Worm (Caenorhabditis elegans): ENCODE data around the gene W04G3.12.

W04G3.12 gene

ce11 chrX:11073358-11073757, 3.2 kb downstream of the W04G3.12 start, which contains the start of gene W04G3.5:
Gene W04G3.5, plus strand, starts transcription at chrX:11073658.
- TF ChIP-seq eor-1 (tag; optimal IDR thresholded peaks at IDR 0.05) (no peak), nhr-76 (tag; optimal IDR thresholded peaks at IDR 0.05) (no peak), fos-1 (tag; optimal IDR thresholded peaks at IDR 0.05) (no peak), nhr-12 (tag; optimal IDR thresholded peaks at IDR 0.05) (no peak), elt-2 (tag; optimal IDR thresholded peaks at IDR 0.05) (no peak), nhr-11 (tag; optimal IDR thresholded peaks at IDR 0.05) (no peak), unc-62 (GFP tag; optimal IDR thresholded peaks at IDR 0.05) (no peak), skn-1 (tag; optimal IDR thresholded peaks at IDR 0.05) (no peak), jun-1 (tag; optimal IDR thresholded peaks at IDR 0.05) (no peak), fkh-2 (tag; optimal IDR thresholded peaks at IDR 0.05) (no peak), pqm-1 (tag; optimal IDR thresholded peaks at IDR 0.05) (no peak), daf-12 (tag; optimal IDR thresholded peaks at IDR 0.05) (no peak), nhr-23 (tag; optimal IDR thresholded peaks at IDR 0.05) (no peak)

DNA sequence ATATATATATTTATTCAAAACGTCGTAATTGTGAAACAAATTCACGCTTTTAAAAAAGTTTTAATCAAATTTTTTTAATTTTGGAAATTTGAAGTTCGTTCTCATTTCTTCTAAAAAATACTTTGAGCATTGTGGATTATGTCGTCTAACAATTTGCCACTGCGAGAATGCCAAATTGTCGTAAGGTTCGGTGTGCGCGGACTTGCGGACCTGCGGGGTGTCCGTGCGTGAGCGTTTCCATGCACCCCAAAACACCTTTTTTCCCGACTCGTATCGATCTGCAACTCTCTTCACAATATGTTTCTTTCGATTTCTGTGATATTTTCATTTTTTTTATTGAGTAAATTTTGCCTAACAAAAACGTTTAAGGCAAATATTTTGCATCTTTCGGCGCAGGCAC, 3.9 kb downstream of the W04G3.12 start:
- no peak for TF ChIP-seq ZK546.5 (tag; optimal IDR thresholded peaks at IDR 0.05)
- peak; percentile 10 for TF ChIP-seq nfya-1 (tag; optimal IDR thresholded peaks at IDR 0.05; ENCODE audit: insufficient read depth)

ce11 chrX:11068334-11068733, 8.3 kb downstream of the W04G3.12 start, which contains the start of gene apt-9:
Gene apt-9, plus strand, starts transcription at chrX:11068527.
- TF ChIP-seq ceh-82 (tag; optimal IDR thresholded peaks at IDR 0.05) (no peak), egl-5 (tag; optimal IDR thresholded peaks at IDR 0.05) (peak; percentile 2), lin-15B (tag; optimal IDR thresholded peaks at IDR 0.05) (no peak), hmg-11 (tag; optimal IDR thresholded peaks at IDR 0.05) (peak; percentile 1), fkh-10 (GFP tag; optimal IDR thresholded peaks at IDR 0.05) (peak; percentile 57), nfya-1 (tag; optimal IDR thresholded peaks at IDR 0.05; ENCODE audit: insufficient read depth) (peak; percentile 62), skn-1 (tag; optimal IDR thresholded peaks at IDR 0.05) (no peak), snpc-4 (tag; optimal IDR thresholded peaks at IDR 0.05) (peak; percentile 9), lin-39 (tag; optimal IDR thresholded peaks at IDR 0.05) (peak; percentile 74)

DNA sequence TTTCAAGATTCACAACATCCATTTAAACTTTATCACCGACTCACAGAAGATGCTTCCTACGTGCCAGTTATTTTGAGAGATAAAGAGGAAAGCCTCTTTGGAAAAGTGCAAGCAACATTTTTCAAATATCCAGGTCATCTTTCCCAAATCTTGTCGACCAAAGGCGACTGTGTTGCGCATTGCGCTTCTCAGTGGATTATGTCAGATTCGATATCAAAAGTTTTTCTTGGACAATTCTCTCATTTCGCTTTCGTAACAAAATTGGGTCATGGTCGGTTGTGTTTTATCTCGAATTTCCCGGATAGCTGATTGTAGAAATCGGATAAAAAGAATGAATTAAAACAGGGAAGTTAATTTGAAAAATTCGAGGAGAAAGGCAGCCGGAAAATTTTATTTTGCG, 9.3 kb downstream of the W04G3.12 start:
- TF ChIP-seq elt-3 (tag; optimal IDR thresholded peaks at IDR 0.05) (no peak), lin-39 (tag; optimal IDR thresholded peaks at IDR 0.05) (no peak), nhr-237 (tag; optimal IDR thresholded peaks at IDR 0.05) (no peak), nhr-23 (tag; optimal IDR thresholded peaks at IDR 0.05) (peak; percentile 93), nhr-43 (tag; optimal IDR thresholded peaks at IDR 0.05; ENCODE audit: poor library complexity, severe bottlenecking) (peak; percentile 27)

ce11 chrX:11064799-11065198, 11.8 kb downstream of the W04G3.12 start, which contains the start of gene lpr-4:
Gene lpr-4, plus strand, starts transcription at chrX:11065126.
- peak; percentile 60 for TF ChIP-seq unc-62 (GFP tag; optimal IDR thresholded peaks at IDR 0.05)
- no peak for TF ChIP-seq egl-5 (tag; optimal IDR thresholded peaks at IDR 0.05)
- TF ChIP-seq egl-27 (tag; optimal IDR thresholded peaks at IDR 0.05): no peak
- no peak for TF ChIP-seq aly-2 (tag; optimal IDR thresholded peaks at IDR 0.05)
- TF ChIP-seq nhr-43 (tag; optimal IDR thresholded peaks at IDR 0.05; ENCODE audit: poor library complexity, severe bottlenecking): peak; percentile 56
- peak; percentile 99 for TF ChIP-seq nhr-23 (tag; optimal IDR thresholded peaks at IDR 0.05)
- no peak for TF ChIP-seq mml-1 (tag; optimal IDR thresholded peaks at IDR 0.05)
- no peak for TF ChIP-seq mdl-1 (tag; optimal IDR thresholded peaks at IDR 0.05)
- no peak for TF ChIP-seq nhr-237 (tag; optimal IDR thresholded peaks at IDR 0.05)
- TF ChIP-seq nhr-25 (tag; optimal IDR thresholded peaks at IDR 0.05): peak; percentile 49
- no peak for TF ChIP-seq daf-12 (tag; optimal IDR thresholded peaks at IDR 0.05)
- TF ChIP-seq unc-39 (tag; optimal IDR thresholded peaks at IDR 0.05): no peak

ce11 chrX:11061904-11062303, 14.7 kb downstream of the W04G3.12 start, which contains the start of gene lpr-5:
Gene lpr-5, plus strand, starts transcription at chrX:11062123.
- TF ChIP-seq ceh-16 (tag; optimal IDR thresholded peaks at IDR 0.05) (no peak), nhr-23 (tag; optimal IDR thresholded peaks at IDR 0.05) (peak; percentile 82), ztf-4 (tag; optimal IDR thresholded peaks at IDR 0.05) (no peak), elt-1 (tag; optimal IDR thresholded peaks at IDR 0.05) (peak; percentile 5), nhr-28 (tag; optimal IDR thresholded peaks at IDR 0.05) (no peak), nhr-25 (tag; optimal IDR thresholded peaks at IDR 0.05) (peak; percentile 57), nhr-43 (tag; optimal IDR thresholded peaks at IDR 0.05; ENCODE audit: poor library complexity, severe bottlenecking) (peak; percentile 8), snpc-4 (tag; optimal IDR thresholded peaks at IDR 0.05) (no peak)

Measured in whole organism, L3 larva.